Worm (Caenorhabditis elegans) whole organism, mixed stage, embryonic: ENCODE measurements around the gene C02F5.13.

ENCODE experiments used
- lin-13 ChIP-seq: fragments of 150-350 bp; optimal IDR thresholded peaks from 2 replicates; lab custom pipeline; 2014; ENCODE audit warnings: missing biosample characterization, missing genetic modification characterization
- lin-32 ChIP-seq: fragments of 200-800 bp; sonication (Bioruptor generic); optimal IDR thresholded peaks from 2 replicates; lab custom pipeline; 2018; ENCODE audit warnings: mild to moderate bottlenecking, missing genetic modification characterization, missing compliant biosample characterization
- lsy-2 ChIP-seq: fragments of 150-350 bp; optimal IDR thresholded peaks from 2 replicates; lab custom pipeline; 2014; ENCODE audit warnings: missing biosample characterization, missing genetic modification characterization
- mep-1 ChIP-seq: fragments of 150-350 bp; optimal IDR thresholded peaks from 2 replicates; lab custom pipeline; 2017; ENCODE audit warnings: missing biosample characterization, missing genetic modification reagents, missing genetic modification characterization, inconsistent platforms
- nhr-2 ChIP-seq: fragments of 150-350 bp; optimal IDR thresholded peaks from 2 replicates; lab custom pipeline; 2014; ENCODE audit warnings: missing biosample characterization, missing genetic modification characterization
- nhr-76 ChIP-seq: sonication (generic microtip); optimal IDR thresholded peaks from 2 replicates; lab custom pipeline; 2017; ENCODE audit warnings: missing biosample characterization, missing genetic modification characterization
- snpc-4 ChIP-seq: fragments of 150-350 bp; optimal IDR thresholded peaks from 2 replicates; lab custom pipeline; 2014; ENCODE audit warnings: missing biosample characterization, missing genetic modification characterization
- sptf-1 ChIP-seq: sonication (generic microtip); optimal IDR thresholded peaks from 2 replicates; lab custom pipeline; 2017; ENCODE audit warnings: mild to moderate bottlenecking, missing genetic modification characterization, moderate library complexity, missing compliant biosample characterization
- tbx-8 ChIP-seq: fragments of 200-800 bp; sonication (Bioruptor generic); optimal IDR thresholded peaks from 2 replicates; lab custom pipeline; 2018; ENCODE audit warnings: mild to moderate bottlenecking, missing genetic modification characterization, moderate library complexity, missing compliant biosample characterization
- unc-39 ChIP-seq: fragments of 150-350 bp; optimal IDR thresholded peaks from 2 replicates; lab custom pipeline; 2014; ENCODE audit warnings: missing biosample characterization, missing genetic modification characterization
- unc-62 ChIP-seq: fragments of 150-350 bp; optimal IDR thresholded peaks from 2 replicates; lab custom pipeline; 2014; ENCODE audit warnings: missing biosample characterization, missing genetic modification reagents, missing genetic modification characterization
- ztf-11 ChIP-seq: fragments of 150-350 bp; optimal IDR thresholded peaks from 2 replicates; lab custom pipeline; 2014; ENCODE audit warnings: missing biosample characterization, missing genetic modification characterization

DNA sequence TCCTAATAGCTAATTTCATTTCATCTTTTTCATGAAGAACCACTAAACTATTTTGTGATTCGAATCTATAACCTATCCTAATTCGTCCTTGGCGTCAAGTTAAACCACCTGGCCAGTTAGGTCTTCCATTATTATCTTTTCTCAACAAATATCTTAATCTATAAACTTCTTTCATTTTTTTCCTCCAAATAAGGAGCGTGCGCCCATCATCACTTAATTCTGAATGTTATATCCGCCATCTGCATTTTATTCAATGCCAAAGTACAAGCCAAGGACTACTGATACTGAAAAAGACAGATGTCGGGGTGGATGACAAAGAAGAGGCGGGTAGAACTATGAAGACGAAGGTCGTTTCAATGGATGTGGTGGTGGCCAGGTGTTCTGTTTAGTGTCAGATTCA is 18.2 kb upstream of the C02F5.13 start:
- no peak for TF ChIP-seq tbx-8 (GFP tag; lab: Kevin White, UChicago)
- TF ChIP-seq nhr-2 (tag; lab: Kevin White, UChicago) = no peak
- TF ChIP-seq mep-1 (tag; lab: Kevin White, UChicago) = no peak
- TF ChIP-seq ztf-11 (tag; lab: Kevin White, UChicago) = no peak
- TF ChIP-seq lin-13 = no peak
- no peak for TF ChIP-seq snpc-4 (tag; lab: Kevin White, UChicago)
- no peak for TF ChIP-seq sptf-1 (tag; lab: Kevin White, UChicago)
- no peak for TF ChIP-seq unc-62 (GFP tag; lab: Kevin White, UChicago)
- no peak for TF ChIP-seq lsy-2 (tag; lab: Kevin White, UChicago)
- TF ChIP-seq nhr-76 (tag; lab: Kevin White, UChicago) = no peak
- TF ChIP-seq unc-39 = no peak
- no peak for TF ChIP-seq lin-32 (GFP tag; lab: Kevin White, UChicago)
